Worm (Caenorhabditis elegans) whole organism, L3 larva: Measurements from ENCODE around the gene ZC262.7.

Experiments
- aly-2 ChIP-seq: fragments of 150-350 bp; optimal IDR thresholded peaks from 2 replicates; lab custom pipeline; 2014; ENCODE audit warnings: missing biosample characterization, missing genetic modification characterization
- ceh-9 ChIP-seq: sonication (generic microtip); optimal IDR thresholded peaks from 2 replicates; lab custom pipeline; 2018; ENCODE audit warnings: missing biosample characterization, missing genetic modification characterization
- eor-1 ChIP-seq, 2 experiments: fragments of 150-350 bp; optimal IDR thresholded peaks; 2 replicates each; lab custom pipeline; 2014 to 2018; ENCODE audit warnings: missing biosample characterization in 2 of 2, missing genetic modification characterization in 2 of 2
- fkh-10 ChIP-seq: sonication (generic microtip); optimal IDR thresholded peaks from 2 replicates; lab custom pipeline; 2017; ENCODE audit warnings: missing biosample characterization, missing genetic modification reagents, missing genetic modification characterization
- hmg-11 ChIP-seq: sonication (generic microtip); optimal IDR thresholded peaks from 2 replicates; lab custom pipeline; 2016; ENCODE audit warnings: missing genetic modification characterization, missing compliant biosample characterization
- lin-15B ChIP-seq: fragments of 150-350 bp; optimal IDR thresholded peaks from 2 replicates; lab custom pipeline; 2014; ENCODE audit warnings: missing biosample characterization, missing genetic modification characterization
- nhr-11 ChIP-seq: fragments of 150-350 bp; optimal IDR thresholded peaks from 2 replicates; lab custom pipeline; 2014; ENCODE audit warnings: missing biosample characterization, missing genetic modification characterization
- nhr-28 ChIP-seq: fragments of 150-350 bp; optimal IDR thresholded peaks from 2 replicates; lab custom pipeline; 2014; ENCODE audit warnings: missing biosample characterization, missing genetic modification characterization
- pha-4 ChIP-seq: fragments of 150-350 bp; optimal IDR thresholded peaks from 2 replicates; lab custom pipeline; 2014; ENCODE audit warnings: missing biosample characterization, missing genetic modification reagents, missing genetic modification characterization
- sea-2 ChIP-seq: fragments of 150-350 bp; sonication (generic microtip); optimal IDR thresholded peaks from 4 replicates; lab custom pipeline; 2014; ENCODE audit warnings: missing biosample characterization, missing genetic modification reagents, missing genetic modification characterization
- skn-1 ChIP-seq: fragments of 150-350 bp; optimal IDR thresholded peaks from 2 replicates; lab custom pipeline; 2014; ENCODE audit warnings: missing biosample characterization, missing genetic modification characterization
- snpc-4 ChIP-seq: fragments of 150-350 bp; optimal IDR thresholded peaks from 2 replicates; lab custom pipeline; 2014; ENCODE audit warnings: missing biosample characterization, missing genetic modification characterization

ce11 chrIII:8358213-8358672, 14.1 kb upstream of the ZC262.7 start, which contains the start of the genes R05D3.8 and rfp-1:
- TF ChIP-seq skn-1 = peak; percentile 85
- peak; percentile 20 for TF ChIP-seq nhr-11 (tag; lab: Kevin White, UChicago)
- peak; percentile 58 for TF ChIP-seq fkh-10 (GFP tag; lab: Kevin White, UChicago)
- no peak for TF ChIP-seq eor-1 (tag; optimal IDR thresholded peaks at IDR 0.05; lab: Kevin White, UChicago)
- TF ChIP-seq nhr-28 (tag; lab: Kevin White, UChicago) = no peak
- no peak for TF ChIP-seq ceh-9 (tag; lab: Kevin White, UChicago)
- peak; percentile 97 for TF ChIP-seq pha-4 (tag; lab: Kevin White, UChicago)
- TF ChIP-seq lin-15B (tag; lab: Kevin White, UChicago) = peak; percentile 98
- peak; percentile 56 for TF ChIP-seq hmg-11 (tag; lab: Kevin White, UChicago)
- no peak for TF ChIP-seq aly-2 (tag; lab: Kevin White, UChicago)
- no peak for TF ChIP-seq sea-2 (GFP tag; lab: Kevin White, UChicago)
- peak; percentile 39 for TF ChIP-seq snpc-4
